Fruit fly (Drosophila melanogaster) whole organism, wandering third instar larva: ENCODE measurements around the gene CG15740.

Experiments used
- Abd-B ChIP-seq: fragments of >200 bp; optimal IDR thresholded peaks from 2 replicates; lab custom pipeline; 2017; ENCODE audit warnings: missing biosample characterization, missing genetic modification characterization
- Dfd ChIP-seq: fragments of >200 bp; optimal IDR thresholded peaks from 2 replicates; lab custom pipeline; 2017; ENCODE audit warnings: missing biosample characterization, missing genetic modification characterization
- Dif ChIP-seq: fragments of 200-275, 200-300 bp; sonication (Bioruptor generic); optimal IDR thresholded peaks from 2 replicates; lab custom pipeline; 2018; ENCODE audit warnings: missing biosample characterization, missing genetic modification characterization; ENCODE audit not compliant: partially characterized antibody
- Hnf4 ChIP-seq: fragments of 200-800 bp; sonication (Bioruptor generic); optimal IDR thresholded peaks from 2 replicates; lab custom pipeline; 2016; ENCODE audit warnings: missing biosample characterization, mild to moderate bottlenecking, missing genetic modification characterization
- Jra ChIP-seq: sonication (Bioruptor generic); optimal IDR thresholded peaks from 2 replicates; lab custom pipeline; 2016; ENCODE audit warnings: missing biosample characterization, missing genetic modification characterization
- Mio ChIP-seq: sonication (Bioruptor generic); optimal IDR thresholded peaks from 2 replicates; lab custom pipeline; 2016; ENCODE audit warnings: missing biosample characterization, missing genetic modification characterization
- OdsH ChIP-seq: fragments of 200-800 bp; sonication (Bioruptor generic); optimal IDR thresholded peaks from 2 replicates; lab custom pipeline; 2016; ENCODE audit warnings: missing biosample characterization, mild to moderate bottlenecking, missing genetic modification characterization
- br ChIP-seq: fragments of 200-800 bp; sonication (Bioruptor generic); optimal IDR thresholded peaks from 2 replicates; lab custom pipeline; 2016; ENCODE audit warnings: missing biosample characterization, missing genetic modification characterization
- dl ChIP-seq, 2 experiments: fragments of 175-275, 200-275 bp in 1 of 2; fragments of 200-275 bp in 1 of 2; sonication (Bioruptor generic); optimal IDR thresholded peaks; lab custom pipeline; 2018; ENCODE audit warnings: mild to moderate bottlenecking in 2 of 2, missing biosample characterization in 2 of 2, missing genetic modification characterization in 2 of 2, moderate library complexity in 2 of 2; ENCODE audit not compliant: partially characterized antibody in 2 of 2, insufficient read depth in 1 of 2
- fru ChIP-seq: fragments of 200-800 bp; sonication (Bioruptor generic); optimal IDR thresholded peaks from 3 replicates; lab custom pipeline; 2016; ENCODE audit warnings: missing biosample characterization, mild to moderate bottlenecking, missing genetic modification characterization
- pan ChIP-seq: fragments of >200 bp; optimal IDR thresholded peaks from 2 replicates; lab custom pipeline; 2017
- psq ChIP-seq: fragments of 200-800 bp; sonication (Bioruptor generic); optimal IDR thresholded peaks from 3 replicates; lab custom pipeline; 2017; ENCODE audit warnings: missing biosample characterization, mild to moderate bottlenecking, missing genetic modification characterization, moderate library complexity
- sv ChIP-seq: fragments of 200-800 bp; sonication (Bioruptor generic); optimal IDR thresholded peaks from 3 replicates; lab custom pipeline; 2016; ENCODE audit warnings: missing biosample characterization, missing genetic modification characterization

dm6 chrX:11885356-11885755 is 39.5 kb upstream of the CG15740 start:
- TF ChIP-seq Mio (GFP tag; lab: Kevin White, UChicago) (no peak), br (GFP tag; lab: Kevin White, UChicago) (no peak), pan (lab: Kevin White, UChicago) (no peak), OdsH (no peak), Dif (GFP tag; lab: Kevin White, UChicago) (no peak), dl (GFP tag; optimal IDR thresholded peaks at IDR 0.05; lab: Kevin White, UChicago; ENCODE audit: insufficient read depth in 1 of 2, partially characterized antibody in 2 of 2) (no peak), psq (no peak), fru (GFP tag; lab: Kevin White, UChicago) (no peak), sv (no peak), Jra (GFP tag; lab: Kevin White, UChicago) (no peak), Hnf4 (GFP tag; lab: Kevin White, UChicago) (no peak), Dfd (GFP tag; lab: Kevin White, UChicago) (no peak), Abd-B (no peak)
